Worm (Caenorhabditis elegans) whole organism, early embryonic: ENCODE data around the gene C35C5.9.

Source experiments
- B0310.2 ChIP-seq: sonication (generic microtip); optimal IDR thresholded peaks from 2 replicates; lab custom pipeline; 2016; ENCODE audit warnings: mild to moderate bottlenecking, missing genetic modification characterization, missing compliant biosample characterization
- F13C5.2 ChIP-seq: sonication (generic microtip); optimal IDR thresholded peaks from 2 replicates; lab custom pipeline; 2017; ENCODE audit warnings: mild to moderate bottlenecking, missing genetic modification characterization, inconsistent platforms, missing compliant biosample characterization
- aly-1 ChIP-seq: sonication (generic microtip); optimal IDR thresholded peaks from 2 replicates; lab custom pipeline; 2016; ENCODE audit warnings: missing genetic modification characterization, missing compliant biosample characterization
- ama-1 ChIP-seq: fragments of 150-350 bp; optimal IDR thresholded peaks from 2 replicates; lab custom pipeline; 2014
- ceh-13 ChIP-seq: fragments of 200-800 bp; sonication (Bioruptor generic); optimal IDR thresholded peaks from 2 replicates; lab custom pipeline; 2018; ENCODE audit warnings: mild to moderate bottlenecking, missing genetic modification characterization, missing compliant biosample characterization
- ceh-36 ChIP-seq: sonication (generic microtip); optimal IDR thresholded peaks from 2 replicates; lab custom pipeline; 2016; ENCODE audit warnings: missing genetic modification characterization, inconsistent platforms, missing compliant biosample characterization
- ets-7 ChIP-seq: sonication (generic microtip); optimal IDR thresholded peaks from 2 replicates; lab custom pipeline; 2016; ENCODE audit warnings: missing genotype, missing genetic modification characterization, missing compliant biosample characterization
- flt-1 ChIP-seq: fragments of 200-800 bp; sonication (Bioruptor generic); IDR thresholded peaks from 2 replicates; pipeline ENCODE4 v1.3.6; 2022; ENCODE audit warnings: missing genetic modification characterization, missing compliant biosample characterization
- hmbx-1 ChIP-seq: sonication (generic microtip); optimal IDR thresholded peaks from 2 replicates; lab custom pipeline; 2016; ENCODE audit warnings: mild to moderate bottlenecking, missing genetic modification characterization, missing compliant biosample characterization
- hmg-4 ChIP-seq: fragments of 200-800 bp; sonication (Bioruptor generic); optimal IDR thresholded peaks from 2 replicates; lab custom pipeline; 2018; ENCODE audit warnings: mild to moderate bottlenecking, missing genetic modification characterization, missing compliant biosample characterization
- hnd-1 ChIP-seq: sonication (generic microtip); optimal IDR thresholded peaks from 2 replicates; lab custom pipeline; 2016; ENCODE audit warnings: missing genetic modification characterization, missing compliant biosample characterization
- pes-1 ChIP-seq: fragments of 200-800 bp; sonication (Bioruptor generic); IDR thresholded peaks from 2 replicates; pipeline ENCODE4 v1.3.6; 2022; ENCODE audit warnings: missing genetic modification reagents, missing genetic modification characterization, missing compliant biosample characterization
- scrt-1 ChIP-seq: fragments of 200-800 bp; sonication (Bioruptor generic); IDR thresholded peaks from 2 replicates; pipeline ENCODE4 v1.3.6; 2022; ENCODE audit warnings: missing genetic modification characterization, missing compliant biosample characterization
- sea-1 ChIP-seq: fragments of 200-800 bp; sonication (Bioruptor generic); conservative IDR thresholded peaks from 2 replicates; pipeline ENCODE4 v1.3.6; 2022; ENCODE audit warnings: missing genetic modification characterization, missing compliant biosample characterization
- tbx-11 ChIP-seq: fragments of 200-800 bp; sonication (Bioruptor generic); IDR thresholded peaks from 2 replicates; pipeline ENCODE4 v1.3.6; 2022; ENCODE audit warnings: missing genetic modification characterization, missing compliant biosample characterization
- tbx-37 ChIP-seq: fragments of 200-800 bp; sonication (Bioruptor generic); conservative IDR thresholded peaks from 2 replicates; pipeline ENCODE4 v1.3.6; 2022; ENCODE audit warnings: missing genetic modification reagents, missing genetic modification characterization, missing compliant biosample characterization
- tra-4 ChIP-seq: sonication (generic microtip); optimal IDR thresholded peaks from 2 replicates; lab custom pipeline; 2017; ENCODE audit warnings: missing genetic modification characterization, missing compliant biosample characterization

The C35C5.9 gene

ce11 chrX:11556194-11556739, 19.9 kb downstream of the C35C5.9 start, which contains the start of gene C35C5.10:
TSS of gene C35C5.10 (plus strand) at chrX:11556244.
- TF ChIP-seq hmg-4 (no peak), ceh-36 (tag; lab: Kevin White, UChicago) (no peak), pes-1 (GFP tag; lab: Robert Waterston, UW) (no peak), ceh-13 (GFP tag; lab: Kevin White, UChicago) (no peak)

DNA sequence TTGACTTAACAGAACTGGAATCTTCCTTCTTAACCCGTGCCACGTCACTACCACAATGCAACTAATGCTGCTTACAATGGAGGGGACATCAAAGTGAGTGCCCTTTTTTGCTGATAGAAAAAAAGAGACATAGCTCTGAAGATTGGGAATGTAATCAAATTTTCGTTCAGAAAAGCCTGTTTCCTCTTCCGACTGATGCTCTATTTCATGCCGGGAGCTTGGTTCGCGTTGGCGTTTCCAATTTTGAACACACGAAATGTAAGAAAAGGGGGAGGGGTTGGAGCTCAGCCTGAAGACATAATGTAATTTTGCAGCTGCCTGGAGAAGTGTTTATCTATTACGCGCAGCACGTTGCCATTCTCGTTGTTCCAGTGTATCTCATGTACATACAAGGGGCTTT, 21.8 kb downstream of the C35C5.9 start:
- no peak for TF ChIP-seq aly-1
- no peak for TF ChIP-seq pes-1 (GFP tag; lab: Robert Waterston, UW)
- TF ChIP-seq hmg-4: no peak

DNA sequence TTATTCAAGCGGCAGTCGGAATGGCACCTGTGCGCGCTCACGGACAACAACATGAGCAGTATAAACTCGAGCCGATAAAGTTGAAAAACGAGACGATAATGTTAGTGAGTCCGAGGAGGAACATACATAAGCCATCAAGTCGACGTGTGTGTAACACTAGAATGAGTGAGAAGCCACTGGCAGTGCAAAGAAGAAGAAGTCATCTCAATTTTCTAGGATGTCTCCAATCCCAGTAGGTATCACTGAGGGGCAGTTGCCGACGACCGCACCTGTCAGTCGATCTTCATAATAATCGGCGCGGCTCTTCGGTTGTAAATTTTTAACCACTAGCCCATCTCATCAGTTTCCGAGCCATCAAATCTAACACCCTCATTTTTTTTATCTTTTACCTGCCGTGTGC, 23.7 kb downstream of the C35C5.9 start:
- TF ChIP-seq scrt-1 (GFP tag; lab: Robert Waterston, UW): no peak
- no peak for TF ChIP-seq hnd-1
- TF ChIP-seq hmbx-1: no peak
- no peak for TF ChIP-seq ceh-36 (tag; lab: Kevin White, UChicago)
- TF ChIP-seq tbx-11 (GFP tag; lab: Robert Waterston, UW): no peak
- no peak for TF ChIP-seq hmg-4

ce11 chrX:11560615-11561014, 24.2 kb downstream of the C35C5.9 start, which contains the start of gene lev-8:
TSS of gene lev-8 (plus strand) at chrX:11560915.
- no peak for TF ChIP-seq scrt-1 (GFP tag; lab: Robert Waterston, UW)
- TF ChIP-seq flt-1 (GFP tag; lab: Robert Waterston, UW): no peak
- TF ChIP-seq sea-1 (GFP tag; lab: Robert Waterston, UW): no peak
- TF ChIP-seq tra-4 (tag; lab: Kevin White, UChicago): no peak
- no peak for TF ChIP-seq tbx-37 (GFP tag; lab: Robert Waterston, UW)
- TF ChIP-seq hnd-1: no peak
- no peak for TF ChIP-seq ama-1
- TF ChIP-seq tbx-11 (GFP tag; lab: Robert Waterston, UW): no peak
- no peak for TF ChIP-seq ceh-13 (GFP tag; lab: Kevin White, UChicago)
- TF ChIP-seq B0310.2 (tag; lab: Kevin White, UChicago): no peak
- no peak for TF ChIP-seq F13C5.2
- TF ChIP-seq aly-1: no peak
- TF ChIP-seq hmbx-1: no peak
- no peak for TF ChIP-seq hmg-4
- no peak for TF ChIP-seq pes-1 (GFP tag; lab: Robert Waterston, UW)
- no peak for TF ChIP-seq ceh-36 (tag; lab: Kevin White, UChicago)
- no peak for TF ChIP-seq ets-7 (tag; lab: Kevin White, UChicago)

DNA sequence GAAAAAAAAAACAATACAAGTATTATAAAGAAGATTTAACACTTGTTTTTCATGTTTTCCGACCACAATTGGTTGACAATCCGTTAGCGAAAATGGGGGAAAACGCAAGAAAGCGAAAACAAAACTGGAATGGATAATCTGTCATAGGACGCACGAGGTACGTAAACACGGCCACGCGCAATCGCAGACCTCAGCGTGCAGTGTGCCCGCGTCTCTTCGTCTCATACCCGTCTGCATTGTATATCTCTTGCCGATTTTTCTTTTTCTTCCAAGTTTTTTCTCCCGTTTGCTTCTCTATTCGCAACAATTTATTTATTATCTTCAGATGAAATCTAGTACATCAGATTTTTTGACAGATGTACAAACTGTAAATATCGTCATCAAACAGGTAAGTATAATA, 27.3 kb downstream of the C35C5.9 start, which contains the start of gene trpp-9:
Gene trpp-9 (plus strand): TSS at position 261 of the 400 bp plus-strand sequence.
- TF ChIP-seq F13C5.2 (peak; percentile 78), scrt-1 (GFP tag; lab: Robert Waterston, UW) (no peak), hmg-4 (peak; percentile 58)

DNA sequence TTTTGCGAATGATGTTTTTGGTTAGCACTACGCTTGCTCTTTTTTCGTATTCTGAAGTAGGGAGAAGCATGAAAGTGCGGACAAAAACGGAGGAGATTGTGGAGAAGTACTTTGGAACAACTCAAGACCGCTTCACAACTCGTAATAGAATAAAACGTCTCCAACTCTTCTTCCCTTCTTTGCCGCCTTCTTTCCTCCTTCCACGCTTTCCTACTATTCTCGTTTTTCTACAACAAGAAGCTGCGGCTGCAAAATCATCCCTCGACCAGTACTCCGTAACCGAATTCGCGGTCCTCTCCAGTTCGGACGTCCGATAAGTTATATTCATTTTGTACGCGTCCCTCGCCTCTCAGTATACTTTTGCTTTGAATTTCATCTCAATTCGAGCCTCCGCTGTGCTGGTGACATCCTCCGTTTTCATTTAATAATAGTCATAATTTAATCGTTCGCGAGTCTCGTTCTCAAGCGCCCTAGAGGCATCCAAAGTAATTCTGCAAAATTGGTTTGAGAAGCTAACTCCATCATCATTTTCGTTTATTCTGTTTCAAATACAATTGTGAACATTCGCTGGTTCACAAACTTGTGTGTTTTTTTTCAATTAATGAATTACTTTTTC, 33.5 kb downstream of the C35C5.9 start:
- TF ChIP-seq pes-1 (GFP tag; lab: Robert Waterston, UW) (no peak), tbx-37 (GFP tag; lab: Robert Waterston, UW) (no peak), ama-1 (no peak), ets-7 (tag; lab: Kevin White, UChicago) (no peak), ceh-36 (tag; lab: Kevin White, UChicago) (no peak), sea-1 (GFP tag; lab: Robert Waterston, UW) (no peak), hmbx-1 (no peak), hmg-4 (no peak), tra-4 (tag; lab: Kevin White, UChicago) (no peak), scrt-1 (GFP tag; lab: Robert Waterston, UW) (no peak), F13C5.2 (no peak), aly-1 (no peak), hnd-1 (no peak), ceh-13 (GFP tag; lab: Kevin White, UChicago) (no peak)

- no peak for TF ChIP-seq pes-1 (GFP tag; lab: Robert Waterston, UW)
- TF ChIP-seq tra-4 (tag; lab: Kevin White, UChicago): no peak
- no peak for TF ChIP-seq F13C5.2
- no peak for TF ChIP-seq ama-1
- no peak for TF ChIP-seq aly-1
- TF ChIP-seq tbx-11 (GFP tag; lab: Robert Waterston, UW): no peak
- TF ChIP-seq ets-7 (tag; lab: Kevin White, UChicago): no peak
- no peak for TF ChIP-seq ceh-13 (GFP tag; lab: Kevin White, UChicago)
- TF ChIP-seq sea-1 (GFP tag; lab: Robert Waterston, UW): no peak
- no peak for TF ChIP-seq flt-1 (GFP tag; lab: Robert Waterston, UW)
- no peak for TF ChIP-seq B0310.2 (tag; lab: Kevin White, UChicago)
- no peak for TF ChIP-seq tbx-37 (GFP tag; lab: Robert Waterston, UW)
- no peak for TF ChIP-seq hmbx-1
- no peak for TF ChIP-seq hnd-1
- no peak for TF ChIP-seq hmg-4
Measured at ce11 chrX:11571714-11572113, 35.3 kb downstream of the C35C5.9 start.

DNA sequence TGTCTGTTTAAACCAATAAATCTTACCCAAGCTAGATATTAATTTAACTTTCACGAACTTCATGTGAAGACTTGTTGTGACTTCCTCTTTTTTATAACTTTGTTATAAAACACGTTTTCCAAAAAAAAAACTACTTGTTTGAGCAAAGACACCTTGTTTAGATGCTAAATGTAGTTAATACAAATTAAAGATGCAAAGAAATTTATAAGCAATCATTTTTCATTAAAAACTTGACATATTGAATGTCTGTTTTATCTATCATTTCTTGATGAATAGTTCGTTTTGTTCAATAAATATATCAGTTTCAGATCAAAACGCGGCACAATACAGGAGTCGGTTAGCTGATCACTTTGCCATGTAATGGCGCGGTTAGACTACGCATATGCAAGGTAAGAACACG, 35.8 kb downstream of the C35C5.9 start, which contains the start of gene frm-3:
Gene frm-3 (plus strand): TSS at position 301 of the 400 bp plus-strand sequence.
- TF ChIP-seq scrt-1 (GFP tag; lab: Robert Waterston, UW) (no peak), sea-1 (GFP tag; lab: Robert Waterston, UW) (no peak), tbx-11 (GFP tag; lab: Robert Waterston, UW) (no peak), flt-1 (GFP tag; lab: Robert Waterston, UW) (no peak), tra-4 (tag; lab: Kevin White, UChicago) (no peak), hmg-4 (no peak), hmbx-1 (no peak), F13C5.2 (no peak), tbx-37 (GFP tag; lab: Robert Waterston, UW) (no peak), ama-1 (no peak), ceh-36 (tag; lab: Kevin White, UChicago) (no peak), pes-1 (GFP tag; lab: Robert Waterston, UW) (no peak), hnd-1 (no peak), B0310.2 (tag; lab: Kevin White, UChicago) (no peak), ets-7 (tag; lab: Kevin White, UChicago) (no peak), aly-1 (no peak), ceh-13 (GFP tag; lab: Kevin White, UChicago) (no peak)
